Fruit fly (Drosophila melanogaster) Kc167 (cell line): ENCODE results near the gene PH4alphaPV.

Source experiments
- Myc ChIP-seq: fragments of >200 bp; optimal IDR thresholded peaks from 2 replicates; lab custom pipeline; 2017; ENCODE audit warnings: missing external identifiers
- Sin3A ChIP-seq: fragments of >200 bp; optimal IDR thresholded peaks from 2 replicates; lab custom pipeline; 2018; ENCODE audit warnings: missing external identifiers
- h ChIP-seq: fragments of >200 bp; optimal IDR thresholded peaks from 3 replicates; lab custom pipeline; 2018; ENCODE audit warnings: missing external identifiers
- insv ChIP-seq: fragments of >200 bp; optimal IDR thresholded peaks from 3 replicates; lab custom pipeline; 2018; ENCODE audit warnings: missing external identifiers
- psq ChIP-seq: fragments of >200 bp; optimal IDR thresholded peaks from 2 replicates; lab custom pipeline; 2017; ENCODE audit warnings: missing external identifiers
- ttk ChIP-seq: sonication (Bioruptor generic); optimal IDR thresholded peaks from 2 replicates; lab custom pipeline; 2017; ENCODE audit warnings: missing external identifiers

Gene PH4alphaPV

DNA sequence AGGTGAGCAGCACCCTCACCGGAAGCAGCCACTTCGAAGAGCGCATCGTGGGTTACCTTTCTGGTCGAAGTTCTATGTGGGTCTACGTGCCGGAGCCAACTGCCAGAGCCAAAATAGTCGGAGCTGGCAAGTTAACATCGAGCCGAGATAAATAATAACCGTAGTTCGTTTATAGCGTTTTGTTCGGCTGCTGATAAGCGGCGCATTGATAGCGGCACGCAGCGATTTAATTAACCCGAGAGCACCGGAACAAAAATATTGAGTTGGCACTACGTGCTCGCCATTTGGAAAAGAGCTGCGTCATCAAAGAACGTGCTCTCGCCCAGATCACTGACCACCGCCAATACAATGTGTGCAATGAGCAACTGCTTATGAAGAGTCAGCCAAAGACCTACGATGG, at the start of gene PH4alphaPV:
TSS of gene PH4alphaPV (minus strand) at position 101 of the 400 bp plus-strand sequence.
- TF ChIP-seq Sin3A (lab: Kevin White, UChicago) (no peak), h (no peak), ttk (lab: Kevin White, UChicago) (no peak), psq (lab: Kevin White, UChicago) (no peak)

DNA sequence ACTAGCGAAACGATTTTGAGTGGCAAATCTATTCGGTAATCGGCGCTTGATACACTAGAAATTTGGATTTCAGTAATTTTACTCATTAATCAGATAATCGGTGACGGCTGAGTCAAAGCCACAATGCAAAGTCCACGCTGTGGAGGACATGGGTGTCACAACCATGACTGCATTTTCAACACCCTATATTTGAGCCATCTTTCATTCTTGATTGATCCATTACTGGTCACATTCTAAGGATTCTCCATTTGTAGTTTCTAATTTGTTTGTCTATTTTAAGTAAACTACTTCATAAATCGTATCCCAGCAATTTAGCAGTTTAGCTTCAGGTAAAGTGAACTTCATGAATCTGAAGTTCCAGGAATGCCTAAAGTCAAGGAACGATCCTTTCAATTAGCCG, 48.7 kb upstream of the PH4alphaPV start, which contains the start of gene Pka-C2:
TSS of gene Pka-C2 (minus strand) at position 101 of the 400 bp plus-strand sequence.
- TF ChIP-seq psq (lab: Kevin White, UChicago) = no peak
- no peak for TF ChIP-seq ttk (lab: Kevin White, UChicago)
- TF ChIP-seq Myc (lab: Kevin White, UChicago) = no peak
- TF ChIP-seq Sin3A (lab: Kevin White, UChicago) = no peak
- no peak for TF ChIP-seq insv (lab: Kevin White, UChicago)
- no peak for TF ChIP-seq h

dm6 chr3R:30695398-30695797, 47.0 kb upstream of the PH4alphaPV start, which contains the start of gene CG12069:
CG12069 (minus strand) TSS chr3R:30695498.
- TF ChIP-seq Myc (lab: Kevin White, UChicago) (no peak), h (no peak), ttk (lab: Kevin White, UChicago) (no peak), Sin3A (lab: Kevin White, UChicago) (no peak), insv (lab: Kevin White, UChicago) (no peak), psq (lab: Kevin White, UChicago) (no peak)

dm6 chr3R:30690251-30690650, 41.9 kb upstream of the PH4alphaPV start, which contains the start of gene Spn100A:
Spn100A (plus strand) TSS chr3R:30690642.
- no peak for TF ChIP-seq h
- no peak for TF ChIP-seq ttk (lab: Kevin White, UChicago)
- TF ChIP-seq psq (lab: Kevin White, UChicago) = no peak
- TF ChIP-seq insv (lab: Kevin White, UChicago) = no peak

DNA sequence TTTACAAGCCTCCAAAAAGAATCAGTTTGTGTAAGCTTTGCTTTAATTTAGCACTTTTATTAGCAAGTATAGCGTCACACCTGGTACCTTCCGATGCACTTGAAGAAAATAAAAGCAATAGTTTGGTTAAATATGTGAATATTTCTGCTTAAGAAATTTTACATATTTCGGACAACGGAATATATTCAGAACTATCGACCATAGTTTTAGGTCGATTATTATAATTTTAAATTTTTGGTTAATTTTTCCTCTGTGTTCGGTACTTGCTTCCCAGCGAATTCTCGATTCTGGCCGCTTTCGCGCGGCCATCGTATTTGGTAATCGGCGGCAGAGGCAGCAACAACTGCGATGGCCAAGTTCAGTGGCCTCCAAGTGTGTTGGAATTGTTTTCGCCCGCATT, 41.3 kb upstream of the PH4alphaPV start:
- no peak for TF ChIP-seq insv (lab: Kevin White, UChicago)
- no peak for TF ChIP-seq h

DNA sequence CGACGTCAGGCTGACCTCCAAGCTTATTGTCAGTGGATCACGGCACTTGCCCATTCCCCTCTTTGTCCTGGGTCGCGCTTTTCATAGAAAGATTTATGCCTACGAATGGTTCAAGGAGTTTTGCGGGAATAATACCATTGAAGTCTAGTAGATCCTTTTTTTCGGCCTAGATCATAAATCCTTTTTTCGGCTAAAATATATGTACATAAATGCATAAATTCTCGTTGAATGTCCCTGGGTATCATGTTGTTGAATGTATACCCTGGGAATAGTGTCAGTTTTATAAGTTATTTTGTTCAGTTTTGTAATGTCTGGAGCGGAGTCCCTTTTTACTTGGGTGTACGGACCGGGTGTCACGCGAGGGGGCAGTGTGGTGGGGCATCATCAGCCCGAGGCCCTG, 1.3 kb upstream of the PH4alphaPV start, which contains the start of gene CG34433:
TSS of gene CG34433 (plus strand) at position 301 of the 400 bp plus-strand sequence.
- TF ChIP-seq h (no peak), ttk (lab: Kevin White, UChicago) (no peak), Sin3A (lab: Kevin White, UChicago) (no peak), Myc (lab: Kevin White, UChicago) (no peak), insv (lab: Kevin White, UChicago) (no peak), psq (lab: Kevin White, UChicago) (no peak)

DNA sequence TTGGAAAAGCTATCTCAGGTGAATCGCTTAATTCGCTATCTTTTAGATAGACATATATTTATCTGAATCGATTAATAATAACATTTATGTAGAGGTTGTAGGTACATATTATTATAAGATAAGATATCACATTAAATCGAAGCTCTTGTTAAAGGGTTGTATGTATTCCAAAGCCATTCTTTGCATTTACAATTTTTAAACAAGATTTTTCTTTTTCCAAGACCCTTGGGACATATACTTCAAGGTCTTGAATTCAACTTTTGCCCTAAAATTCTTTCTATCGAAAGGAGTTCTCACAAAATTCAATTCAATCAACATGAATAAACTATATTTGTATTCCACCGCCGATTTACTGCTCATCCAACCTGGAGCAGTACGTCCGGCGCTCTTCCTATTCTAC, 500 bp upstream of the PH4alphaPV start, which contains the start of gene CG34432:
TSS of gene CG34432 (plus strand) at position 301 of the 400 bp plus-strand sequence.
- TF ChIP-seq psq (lab: Kevin White, UChicago) = no peak
- no peak for TF ChIP-seq ttk (lab: Kevin White, UChicago)
- no peak for TF ChIP-seq Myc (lab: Kevin White, UChicago)

- TF ChIP-seq h = no peak
- TF ChIP-seq Myc (lab: Kevin White, UChicago) = no peak
- no peak for TF ChIP-seq insv (lab: Kevin White, UChicago)
- no peak for TF ChIP-seq psq (lab: Kevin White, UChicago)
- TF ChIP-seq ttk (lab: Kevin White, UChicago) = no peak
- TF ChIP-seq Sin3A (lab: Kevin White, UChicago) = no peak
Observed at dm6 chr3R:30645780-30646179, 2.6 kb downstream of the PH4alphaPV start, which contains the start of gene CG31013. CG31013 (minus strand) TSS chr3R:30645880.

dm6 chr3R:30643240-30643639, 5.1 kb downstream of the PH4alphaPV start:
- TF ChIP-seq ttk (lab: Kevin White, UChicago) = no peak
- no peak for TF ChIP-seq h
- no peak for TF ChIP-seq psq (lab: Kevin White, UChicago)
- TF ChIP-seq Sin3A (lab: Kevin White, UChicago) = no peak
- TF ChIP-seq insv (lab: Kevin White, UChicago) = no peak
- TF ChIP-seq Myc (lab: Kevin White, UChicago) = no peak

DNA sequence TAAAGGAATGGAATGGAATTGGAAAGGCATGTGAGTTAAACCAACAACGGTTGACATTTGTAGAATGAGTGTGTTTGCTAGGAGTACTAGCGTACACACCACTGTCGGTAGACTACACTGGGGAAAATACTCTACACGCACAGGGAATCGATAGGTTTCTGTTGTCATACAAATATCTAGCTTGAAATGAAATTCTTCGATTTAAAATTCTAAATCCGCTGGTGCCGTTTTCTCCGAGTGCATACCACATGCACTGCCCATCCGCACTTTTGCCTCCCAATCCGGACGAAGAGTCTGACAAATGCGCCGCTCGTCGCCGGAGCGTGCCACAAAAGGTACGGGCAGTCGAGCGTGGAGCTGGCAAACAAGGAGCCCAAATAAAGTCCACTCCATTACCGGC, 19.4 kb downstream of the PH4alphaPV start, which contains the start of gene CG2267:
TSS of gene CG2267 (minus strand) at position 101 of the 400 bp plus-strand sequence.
- TF ChIP-seq insv (lab: Kevin White, UChicago) (no peak), h (no peak), ttk (lab: Kevin White, UChicago) (no peak), Myc (lab: Kevin White, UChicago) (no peak), psq (lab: Kevin White, UChicago) (no peak), Sin3A (lab: Kevin White, UChicago) (no peak)

DNA sequence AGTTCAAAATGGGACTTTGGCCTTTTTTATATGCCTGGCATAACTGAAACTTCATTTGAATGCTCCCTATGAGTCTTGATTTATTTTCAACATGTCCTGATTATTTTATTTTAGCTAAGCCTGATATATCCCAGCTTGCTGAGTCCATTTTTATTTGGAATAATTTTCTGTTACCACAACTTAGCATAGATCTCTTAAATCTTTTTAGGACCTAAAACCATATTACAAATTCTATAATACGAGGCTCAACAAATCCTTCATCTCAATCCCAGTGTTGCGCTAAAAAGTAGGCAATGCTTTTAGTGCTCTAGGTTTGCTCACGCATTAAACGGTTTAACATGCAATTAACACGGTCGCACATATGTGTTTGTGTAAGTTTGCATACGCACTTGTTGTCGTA, 26.5 kb downstream of the PH4alphaPV start, which contains the start of gene CG44954:
TSS of gene CG44954 (minus strand) at position 101 of the 400 bp plus-strand sequence.
- TF ChIP-seq psq (lab: Kevin White, UChicago) = no peak
- TF ChIP-seq insv (lab: Kevin White, UChicago) = no peak
- TF ChIP-seq Sin3A (lab: Kevin White, UChicago) = no peak
- TF ChIP-seq h = no peak
- no peak for TF ChIP-seq ttk (lab: Kevin White, UChicago)
- no peak for TF ChIP-seq Myc (lab: Kevin White, UChicago)

- TF ChIP-seq Sin3A (lab: Kevin White, UChicago) (no peak), psq (lab: Kevin White, UChicago) (no peak), h (no peak), Myc (lab: Kevin White, UChicago) (no peak), ttk (lab: Kevin White, UChicago) (no peak), insv (lab: Kevin White, UChicago) (no peak)
Observed at dm6 chr3R:30617457-30617856, 30.9 kb downstream of the PH4alphaPV start.
